Worm (Caenorhabditis elegans) whole organism, late embryonic: Measurements from ENCODE around the gene vrp-1.

Experiments used
- ama-1 ChIP-seq: fragments of 150-350 bp; optimal IDR thresholded peaks from 2 replicates; lab custom pipeline; 2014
- ceh-9 ChIP-seq: sonication (generic microtip); optimal IDR thresholded peaks from 2 replicates; lab custom pipeline; 2016; ENCODE audit warnings: mild to moderate bottlenecking, missing genetic modification characterization, inconsistent platforms, missing compliant biosample characterization
- dmd-4 ChIP-seq: sonication (generic microtip); optimal IDR thresholded peaks from 2 replicates; lab custom pipeline; 2016; ENCODE audit warnings: borderline replicate concordance, missing genetic modification characterization, missing compliant biosample characterization
- elt-4 ChIP-seq: sonication (generic microtip); optimal IDR thresholded peaks from 2 replicates; lab custom pipeline; 2016; ENCODE audit warnings: missing genetic modification characterization, missing compliant biosample characterization
- gmeb-2 ChIP-seq: sonication (generic microtip); optimal IDR thresholded peaks from 2 replicates; lab custom pipeline; 2016; ENCODE audit warnings: missing genetic modification characterization, inconsistent platforms, missing compliant biosample characterization
- hlh-6 ChIP-seq: sonication (generic microtip); optimal IDR thresholded peaks from 2 replicates; lab custom pipeline; 2016; ENCODE audit warnings: missing genotype, missing genetic modification characterization, missing compliant biosample characterization
- madf-2 ChIP-seq: sonication (generic microtip); optimal IDR thresholded peaks from 2 replicates; lab custom pipeline; 2017; ENCODE audit warnings: missing genetic modification characterization, missing compliant biosample characterization
- pqm-1 ChIP-seq: sonication (generic microtip); optimal IDR thresholded peaks from 2 replicates; lab custom pipeline; 2016; ENCODE audit warnings: missing genetic modification characterization, missing compliant biosample characterization
- pros-1 ChIP-seq: fragments of 150-350 bp; optimal IDR thresholded peaks from 2 replicates; lab custom pipeline; 2014; ENCODE audit warnings: missing biosample characterization, missing genetic modification reagents, missing genetic modification characterization
- tbx-2 ChIP-seq: sonication (generic microtip); optimal IDR thresholded peaks from 2 replicates; lab custom pipeline; 2016; ENCODE audit warnings: missing genetic modification characterization, missing compliant biosample characterization
- tbx-7 ChIP-seq: sonication (generic microtip); optimal IDR thresholded peaks from 2 replicates; lab custom pipeline; 2016; ENCODE audit warnings: missing genotype, missing genetic modification characterization, missing compliant biosample characterization

DNA sequence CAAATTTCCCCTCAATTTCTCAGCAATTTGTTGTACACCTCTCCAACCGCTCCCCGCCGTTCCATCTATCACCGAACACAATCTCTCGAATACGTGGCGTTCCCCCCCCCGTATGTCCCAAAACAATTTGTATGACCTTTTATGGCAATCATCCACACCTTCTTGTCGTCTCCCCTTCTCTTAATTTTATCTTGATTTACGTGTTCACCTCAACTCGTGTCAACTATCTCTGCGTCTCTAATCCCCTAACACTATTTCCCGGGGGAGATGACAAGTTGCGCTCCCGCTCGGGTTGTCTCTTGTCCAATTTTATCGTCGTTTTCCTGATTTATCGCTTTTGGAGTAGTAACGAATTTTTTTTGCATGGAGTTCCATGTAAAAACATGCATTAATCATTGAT lies 2.2 kb downstream of the vrp-1 start:
- no peak for TF ChIP-seq madf-2
- TF ChIP-seq tbx-2 = peak; percentile 13
- no peak for TF ChIP-seq gmeb-2
- TF ChIP-seq ama-1 (lab: Kevin White, UChicago) = no peak
- no peak for TF ChIP-seq dmd-4 (tag; lab: Kevin White, UChicago)
- no peak for TF ChIP-seq ceh-9
- no peak for TF ChIP-seq pqm-1 (tag; lab: Kevin White, UChicago)
- TF ChIP-seq tbx-7 (tag; lab: Kevin White, UChicago) = no peak
- no peak for TF ChIP-seq elt-4 (tag; lab: Kevin White, UChicago)
- TF ChIP-seq pros-1 (tag; lab: Kevin White, UChicago) = no peak
- no peak for TF ChIP-seq hlh-6 (tag; lab: Kevin White, UChicago)
